Worm (Caenorhabditis elegans): ENCODE results near the gene R07A4.2.

DNA sequence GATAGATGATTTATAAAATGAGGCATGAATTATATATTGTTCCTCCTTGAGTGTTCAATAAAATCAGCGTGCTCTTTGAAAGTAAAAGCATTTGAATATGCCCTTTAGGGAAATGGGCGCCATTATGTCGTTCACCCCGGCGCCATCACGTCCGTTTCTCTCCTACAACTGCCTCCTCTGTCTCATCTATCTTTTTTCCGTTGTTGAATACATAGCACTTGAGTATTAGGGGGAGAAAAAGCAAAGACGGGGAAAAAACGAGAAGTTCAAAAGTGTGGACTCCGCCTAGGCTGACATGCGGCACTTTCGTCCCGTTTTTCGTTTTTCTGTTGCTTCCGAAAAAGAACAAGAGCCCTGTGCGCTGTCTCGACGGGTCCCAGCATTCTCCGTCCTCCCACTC is 21.4 kb upstream of the R07A4.2 start:
- no peak for TF ChIP-seq ztf-29 (GFP tag; IDR thresholded peaks at IDR 0.05)
- TF ChIP-seq tab-1 (GFP tag; IDR thresholded peaks at IDR 0.05): no peak
- 0 out of 2 replicates have a peak, but pooled peaks have one; percentile 19 for TF ChIP-seq flt-1 (GFP tag; IDR thresholded peaks at IDR 0.05)
- TF ChIP-seq ztf-23 (GFP tag; IDR thresholded peaks at IDR 0.05): no peak

Data from whole organism, midembryonic.